Worm (Caenorhabditis elegans) whole organism, L4 larva: ENCODE measurements around the gene ttr-46.

Experiments used
- D1046.2 ChIP-seq: fragments of 200-800 bp; sonication (Bioruptor generic); IDR thresholded peaks from 2 replicates; pipeline ENCODE4 v1.3.6; 2022; ENCODE audit warnings: missing genetic modification characterization, missing compliant biosample characterization
- F10B5.3 ChIP-seq: sonication (generic microtip); optimal IDR thresholded peaks from 2 replicates; lab custom pipeline; 2016; ENCODE audit warnings: mild to moderate bottlenecking, missing genetic modification characterization, missing compliant biosample characterization
- F26F4.8 ChIP-seq: fragments of 200-800 bp; sonication (Bioruptor generic); conservative IDR thresholded peaks from 2 replicates; pipeline ENCODE4 v1.3.6; 2022; ENCODE audit warnings: missing genetic modification characterization, missing compliant biosample characterization
- Y105C5A.15 ChIP-seq: fragments of 200-800 bp; sonication (Bioruptor generic); IDR thresholded peaks from 2 replicates; pipeline ENCODE4 v1.3.6; 2022; ENCODE audit warnings: missing genetic modification characterization, missing compliant biosample characterization
- Y75B8A.6 ChIP-seq: fragments of 200-800 bp; sonication (Bioruptor generic); IDR thresholded peaks from 2 replicates; pipeline ENCODE4 v1.3.6; 2022; ENCODE audit warnings: missing genetic modification reagents, missing genetic modification characterization, missing compliant biosample characterization
- aha-1 ChIP-seq: fragments of 150-350 bp; peaks from one replicate; lab custom pipeline; 2014; ENCODE audit warnings: missing biosample characterization, missing genetic modification characterization
- ceh-28 ChIP-seq: fragments of 150-350 bp; optimal IDR thresholded peaks from 2 replicates; lab custom pipeline; 2014; ENCODE audit warnings: missing biosample characterization, missing genetic modification reagents, missing genetic modification characterization
- ceh-32 ChIP-seq: sonication (generic microtip); optimal IDR thresholded peaks from 2 replicates; lab custom pipeline; 2016; ENCODE audit warnings: mild to moderate bottlenecking, missing genetic modification characterization, missing compliant biosample characterization; ENCODE audit not compliant: poor library complexity
- ceh-44 ChIP-seq: fragments of 200-800 bp; sonication (Bioruptor generic); IDR thresholded peaks from 2 replicates; pipeline ENCODE4 v1.3.6; 2022; ENCODE audit warnings: missing genetic modification reagents, missing genetic modification characterization, missing compliant biosample characterization
- ceh-82 ChIP-seq: sonication (generic microtip); optimal IDR thresholded peaks from 2 replicates; lab custom pipeline; 2017; ENCODE audit warnings: missing biosample characterization, missing genetic modification characterization
- ctbp-1 ChIP-seq: fragments of 200-800 bp; sonication (Bioruptor generic); IDR thresholded peaks from 2 replicates; pipeline ENCODE4 v1.3.6; 2022; ENCODE audit warnings: missing genetic modification reagents, missing genetic modification characterization, missing compliant biosample characterization
- daf-12 ChIP-seq: fragments of 150-350 bp; optimal IDR thresholded peaks from 2 replicates; lab custom pipeline; 2014; ENCODE audit warnings: missing biosample characterization, missing genetic modification reagents, missing genetic modification characterization
- daf-16 ChIP-seq, 3 experiments: sonication (generic microtip); optimal IDR thresholded peaks; 2 replicates each; lab custom pipeline; 2016 to 2017; ENCODE audit warnings: missing genetic modification characterization in 3 of 3, missing genetic modification reagents in 3 of 3, mild to moderate bottlenecking in 2 of 3, missing compliant biosample characterization in 2 of 3, missing biosample characterization in 1 of 3, moderate library complexity in 1 of 3
- daf-19 ChIP-seq: fragments of 200-800 bp; sonication (Bioruptor generic); conservative IDR thresholded peaks from 2 replicates; pipeline ENCODE4 v1.3.6; 2022; ENCODE audit warnings: missing genetic modification characterization, missing compliant biosample characterization
- dmd-9 ChIP-seq: fragments of 200-800 bp; sonication (Bioruptor generic); IDR thresholded peaks from 2 replicates; pipeline ENCODE4 v1.3.6; 2022; ENCODE audit warnings: missing genetic modification reagents, missing genetic modification characterization, missing compliant biosample characterization
- duxl-1 ChIP-seq: sonication (generic microtip); optimal IDR thresholded peaks from 2 replicates; lab custom pipeline; 2016; ENCODE audit warnings: mild to moderate bottlenecking, missing genetic modification characterization, moderate library complexity, missing compliant biosample characterization; ENCODE audit not compliant: poor library complexity
- hlh-11 ChIP-seq: fragments of 200-800 bp; sonication (Bioruptor generic); optimal IDR thresholded peaks from 2 replicates; lab custom pipeline; 2018; ENCODE audit warnings: mild to moderate bottlenecking, missing genetic modification characterization, missing compliant biosample characterization
- hmg-1.1 ChIP-seq: fragments of 200-800 bp; sonication (Bioruptor generic); IDR thresholded peaks from 2 replicates; pipeline ENCODE4 v1.3.6; 2022; ENCODE audit warnings: missing genetic modification reagents, missing genetic modification characterization, missing compliant biosample characterization
- lim-7 ChIP-seq: fragments of 200-800 bp; sonication (Bioruptor generic); IDR thresholded peaks from 2 replicates; pipeline ENCODE4 v1.3.6; 2022; ENCODE audit warnings: missing genetic modification characterization, missing compliant biosample characterization
- lin-39 ChIP-seq: fragments of 150-350 bp; optimal IDR thresholded peaks from 2 replicates; lab custom pipeline; 2014; ENCODE audit warnings: missing biosample characterization, missing genetic modification reagents, missing genetic modification characterization
- lir-3 ChIP-seq: sonication (generic microtip); optimal IDR thresholded peaks from 2 replicates; lab custom pipeline; 2016; ENCODE audit warnings: mild to moderate bottlenecking, missing genetic modification characterization, missing compliant biosample characterization
- mdl-1 ChIP-seq, 2 experiments: fragments of 150-350 bp in 1 of 2; sonication (generic microtip) in 1 of 2; optimal IDR thresholded peaks; 2 replicates each; lab custom pipeline; 2014 to 2017; ENCODE audit warnings: missing biosample characterization in 2 of 2, missing genetic modification characterization in 2 of 2
- nhr-102 ChIP-seq: sonication (generic microtip); optimal IDR thresholded peaks from 2 replicates; lab custom pipeline; 2016; ENCODE audit warnings: mild to moderate bottlenecking, missing genetic modification characterization, moderate library complexity, missing compliant biosample characterization
- nhr-28 ChIP-seq: fragments of 150-350 bp; optimal IDR thresholded peaks from 2 replicates; lab custom pipeline; 2014; ENCODE audit warnings: missing biosample characterization, missing genetic modification characterization
- nhr-76 ChIP-seq: fragments of 150-350 bp; optimal IDR thresholded peaks from 2 replicates; lab custom pipeline; 2014; ENCODE audit warnings: missing biosample characterization, missing genetic modification characterization
- nhr-77 ChIP-seq: fragments of 150-350 bp; optimal IDR thresholded peaks from 2 replicates; lab custom pipeline; 2014; ENCODE audit warnings: missing biosample characterization, missing genetic modification characterization
- php-3 ChIP-seq: fragments of 200-800 bp; sonication (Bioruptor generic); IDR thresholded peaks from 2 replicates; pipeline ENCODE4 v1.3.6; 2022; ENCODE audit warnings: missing genetic modification reagents, missing genetic modification characterization, missing compliant biosample characterization
- pqm-1 ChIP-seq: sonication (generic microtip); optimal IDR thresholded peaks from 2 replicates; lab custom pipeline; 2017; ENCODE audit warnings: missing biosample characterization, missing genetic modification characterization
- saeg-2 ChIP-seq: fragments of 200-800 bp; sonication (Bioruptor generic); IDR thresholded peaks from 2 replicates; pipeline ENCODE4 v1.3.6; 2022; ENCODE audit warnings: missing genetic modification reagents, missing genetic modification characterization, missing compliant biosample characterization
- snpc-4 ChIP-seq: fragments of 150-350 bp; optimal IDR thresholded peaks from 2 replicates; lab custom pipeline; 2014; ENCODE audit warnings: missing biosample characterization, missing genetic modification characterization
- tag-97 ChIP-seq: fragments of 200-800 bp; sonication (Bioruptor generic); IDR thresholded peaks from 2 replicates; pipeline ENCODE4 v1.3.6; 2022; ENCODE audit warnings: missing genetic modification characterization, missing compliant biosample characterization
- unc-39 ChIP-seq: sonication (generic microtip); optimal IDR thresholded peaks from 2 replicates; lab custom pipeline; 2017; ENCODE audit warnings: missing biosample characterization, missing genetic modification characterization
- unc-62 ChIP-seq, 3 experiments: fragments of 150-350 bp in 1 of 3; sonication (generic microtip); optimal IDR thresholded peaks in 2 of 3; peaks in 1 of 3; 1 replicate in 1 of 3; 2 replicates in 2 of 3; lab custom pipeline; 2014 to 2017; ENCODE audit warnings: missing biosample characterization in 3 of 3, missing genetic modification characterization in 3 of 3, missing genetic modification reagents in 3 of 3, missing genotype in 1 of 3
- zfp-2 ChIP-seq: sonication (generic microtip); optimal IDR thresholded peaks from 2 replicates; lab custom pipeline; 2016; ENCODE audit warnings: mild to moderate bottlenecking, missing genetic modification characterization, missing compliant biosample characterization
- zip-11 ChIP-seq: fragments of 200-800 bp; sonication (Bioruptor generic); IDR thresholded peaks from 2 replicates; pipeline ENCODE4 v1.3.6; 2022; ENCODE audit warnings: missing genetic modification characterization, missing compliant biosample characterization
- zip-2 ChIP-seq: fragments of 150-350 bp; optimal IDR thresholded peaks from 2 replicates; lab custom pipeline; 2014; ENCODE audit warnings: missing biosample characterization, missing genetic modification characterization
- ztf-11 ChIP-seq: fragments of 150-350 bp; optimal IDR thresholded peaks from 2 replicates; lab custom pipeline; 2014; ENCODE audit warnings: missing biosample characterization, missing genetic modification characterization

The ttr-46 gene

ce11 chrV:9950861-9951260, at the start of gene ttr-46:
Gene ttr-46 (plus strand): TSS chrV:9951233.
- TF ChIP-seq tag-97 (GFP tag; lab: Robert Waterston, UW), result no peak
- peak; percentile 53 for TF ChIP-seq nhr-28 (tag; lab: Kevin White, UChicago)
- TF ChIP-seq daf-16 (GFP tag; optimal IDR thresholded peaks at IDR 0.05; lab: Kevin White, UChicago), result no peak
- peak; percentile 65 for TF ChIP-seq daf-16 (tag; optimal IDR thresholded peaks at IDR 0.05; lab: Kevin White, UChicago)
- peak; percentile 63 for TF ChIP-seq pqm-1 (tag; lab: Kevin White, UChicago)

ce11 chrV:9906115-9906514, 44.9 kb upstream of the ttr-46 start, which contains the start of gene fipr-11:
Gene fipr-11 (minus strand): TSS chrV:9906215.
- TF ChIP-seq lin-39 (tag; lab: Kevin White, UChicago), result no peak
- no peak for TF ChIP-seq Y75B8A.6 (GFP tag; lab: Robert Waterston, UW)
- no peak for TF ChIP-seq mdl-1 (tag; optimal IDR thresholded peaks at IDR 0.05; lab: Kevin White, UChicago)
- TF ChIP-seq ceh-32 (tag; lab: Kevin White, UChicago), result no peak
- no peak for TF ChIP-seq hmg-1.1 (GFP tag; lab: Robert Waterston, UW)
- no peak for TF ChIP-seq ctbp-1 (GFP tag; lab: Robert Waterston, UW)
- TF ChIP-seq ceh-28 (tag; lab: Kevin White, UChicago), result no peak
- no peak for TF ChIP-seq zip-2
- TF ChIP-seq unc-62 (GFP tag; optimal IDR thresholded peaks at IDR 0.05 in 1 of 2; lab: Kevin White, UChicago), result no peak
- TF ChIP-seq unc-62 (tag; optimal IDR thresholded peaks at IDR 0.05; lab: Kevin White, UChicago), result no peak
- no peak for TF ChIP-seq daf-12 (tag; lab: Kevin White, UChicago)
- no peak for TF ChIP-seq zfp-2 (tag; lab: Kevin White, UChicago)
- TF ChIP-seq lim-7 (GFP tag; lab: Robert Waterston, UW), result no peak
- no peak for TF ChIP-seq nhr-102 (tag; lab: Kevin White, UChicago)
- no peak for TF ChIP-seq hlh-11 (tag; lab: Kevin White, UChicago)
- TF ChIP-seq D1046.2, result no peak
- TF ChIP-seq daf-19, result no peak
- TF ChIP-seq nhr-76, result no peak

- peak in 1 of 2 experiments; percentile 95 for TF ChIP-seq unc-62 (GFP tag; optimal IDR thresholded peaks at IDR 0.05 in 1 of 2; lab: Kevin White, UChicago)
- no peak for TF ChIP-seq unc-62 (tag; optimal IDR thresholded peaks at IDR 0.05; lab: Kevin White, UChicago)
- TF ChIP-seq nhr-77 (tag; lab: Kevin White, UChicago), result no peak
Measured at ce11 chrV:9907205-9907604, 43.8 kb upstream of the ttr-46 start.

- TF ChIP-seq F10B5.3 (tag; lab: Kevin White, UChicago) (no peak), unc-62 (GFP tag; optimal IDR thresholded peaks at IDR 0.05 in 1 of 2; lab: Kevin White, UChicago) (peak in 1 of 2 experiments; percentile 96), unc-62 (tag; optimal IDR thresholded peaks at IDR 0.05; lab: Kevin White, UChicago) (no peak), nhr-76 (no peak), unc-39 (tag; lab: Kevin White, UChicago) (no peak), php-3 (GFP tag; lab: Robert Waterston, UW) (no peak)
Measured at ce11 chrV:9909624-9910023, 41.4 kb upstream of the ttr-46 start.

ce11 chrV:9911165-9911564, 39.9 kb upstream of the ttr-46 start:
- TF ChIP-seq zip-2 (no peak), unc-62 (GFP tag; optimal IDR thresholded peaks at IDR 0.05 in 1 of 2; lab: Kevin White, UChicago) (peak in 1 of 2 experiments; percentile 45), unc-62 (tag; optimal IDR thresholded peaks at IDR 0.05; lab: Kevin White, UChicago) (no peak)

- TF ChIP-seq ceh-82 (no peak), ceh-44 (GFP tag; lab: Robert Waterston, UW) (no peak), aha-1 (tag; lab: Kevin White, UChicago) (no peak), lir-3 (tag; lab: Kevin White, UChicago) (no peak), dmd-9 (GFP tag; lab: Robert Waterston, UW) (no peak), saeg-2 (no peak), zip-2 (no peak), duxl-1 (no peak), zip-11 (GFP tag; lab: Robert Waterston, UW) (no peak), ztf-11 (no peak), snpc-4 (tag; lab: Kevin White, UChicago) (no peak), F26F4.8 (GFP tag; lab: Robert Waterston, UW) (no peak), Y105C5A.15 (GFP tag; lab: Robert Waterston, UW) (no peak), Y75B8A.6 (GFP tag; lab: Robert Waterston, UW) (no peak)
Measured at ce11 chrV:9913863-9914262, 37.2 kb upstream of the ttr-46 start, which contains the start of gene fipr-10. Gene fipr-10 (plus strand): TSS chrV:9914163.
